Fruit fly (Drosophila melanogaster) whole organism, prepupa: Measurements from ENCODE around the gene mmm.

ENCODE experiments used
- Blimp-1 ChIP-seq: fragments of 200-800 bp; sonication (Bioruptor generic); optimal IDR thresholded peaks from 3 replicates; lab custom pipeline; 2017; ENCODE audit warnings: missing biosample characterization, missing genetic modification characterization, mild to moderate bottlenecking, moderate library complexity, missing genetic modification reagents
- CG10631 ChIP-seq: fragments of 200-800 bp; sonication (Bioruptor generic); optimal IDR thresholded peaks from 2 replicates; lab custom pipeline; 2016; ENCODE audit warnings: missing biosample characterization, missing genetic modification characterization
- CG10669 ChIP-seq: fragments of 200-800 bp; sonication (Bioruptor generic); optimal IDR thresholded peaks from 3 replicates; lab custom pipeline; 2018; ENCODE audit warnings: missing biosample characterization, mild to moderate bottlenecking, missing genetic modification characterization, moderate library complexity
- CG11762 ChIP-seq: fragments of 200-800 bp; sonication (Bioruptor generic); optimal IDR thresholded peaks from 3 replicates; lab custom pipeline; 2016; ENCODE audit warnings: missing biosample characterization, missing genetic modification characterization; ENCODE audit not compliant: insufficient read depth
- CG11902 ChIP-seq: fragments of 200-800 bp; sonication (Bioruptor generic); optimal IDR thresholded peaks from 3 replicates; lab custom pipeline; 2016; ENCODE audit warnings: missing biosample characterization, missing genetic modification characterization
- CG1621 ChIP-seq: fragments of 200-800 bp; sonication (Bioruptor generic); optimal IDR thresholded peaks from 3 replicates; lab custom pipeline; 2018; ENCODE audit warnings: missing biosample characterization, mild to moderate bottlenecking, missing genetic modification characterization
- CG16779 ChIP-seq: fragments of 200-800 bp; sonication (Bioruptor generic); optimal IDR thresholded peaks from 3 replicates; lab custom pipeline; 2017; ENCODE audit warnings: missing biosample characterization, mild to moderate bottlenecking, missing genetic modification characterization
- CG31627 ChIP-seq: fragments of 200-800 bp; sonication (Bioruptor generic); optimal IDR thresholded peaks from 3 replicates; lab custom pipeline; 2016; ENCODE audit warnings: missing biosample characterization, missing genetic modification characterization
- CG32006 ChIP-seq: fragments of 200-800 bp; sonication (Bioruptor generic); optimal IDR thresholded peaks from 3 replicates; lab custom pipeline; 2017; ENCODE audit warnings: missing biosample characterization, mild to moderate bottlenecking, missing genetic modification characterization
- CG34406 ChIP-seq: fragments of 200-800 bp; sonication (Bioruptor generic); optimal IDR thresholded peaks from 3 replicates; lab custom pipeline; 2016; ENCODE audit warnings: missing biosample characterization, missing genetic modification characterization
- CG3919 ChIP-seq: fragments of 200-800 bp; sonication (Bioruptor generic); optimal IDR thresholded peaks from 3 replicates; lab custom pipeline; 2016; ENCODE audit warnings: missing biosample characterization, missing genetic modification characterization
- CG4318 ChIP-seq: fragments of 200-800 bp; sonication (Bioruptor generic); optimal IDR thresholded peaks from 3 replicates; lab custom pipeline; 2017; ENCODE audit warnings: missing biosample characterization, mild to moderate bottlenecking, missing genetic modification characterization
- CG6276 ChIP-seq: fragments of 200-800 bp; sonication (Bioruptor generic); optimal IDR thresholded peaks from 2 replicates; lab custom pipeline; 2017; ENCODE audit warnings: missing biosample characterization, mild to moderate bottlenecking, missing genetic modification characterization
- CG6792 ChIP-seq: fragments of 200-800 bp; sonication (Bioruptor generic); optimal IDR thresholded peaks from 3 replicates; lab custom pipeline; 2016; ENCODE audit warnings: missing biosample characterization, missing genetic modification characterization
- CG6808 ChIP-seq: fragments of 200-800 bp; sonication (Bioruptor generic); optimal IDR thresholded peaks from 3 replicates; lab custom pipeline; 2017; ENCODE audit warnings: missing biosample characterization, missing genetic modification characterization, mild to moderate bottlenecking, moderate library complexity, missing genetic modification reagents
- CG6854 ChIP-seq: fragments of 200-800 bp; sonication (Bioruptor generic); optimal IDR thresholded peaks from 2 replicates; lab custom pipeline; 2017; ENCODE audit warnings: missing biosample characterization, mild to moderate bottlenecking, missing genetic modification characterization
- CG7368 ChIP-seq: fragments of 200-800 bp; sonication (Bioruptor generic); optimal IDR thresholded peaks from 3 replicates; lab custom pipeline; 2016; ENCODE audit warnings: missing biosample characterization, missing genetic modification characterization
- CG8119 ChIP-seq: fragments of 200-800 bp; sonication (Bioruptor generic); IDR thresholded peaks from 3 replicates; pipeline ENCODE4 v1.3.6; 2022; ENCODE audit warnings: missing biosample characterization, missing genetic modification characterization
- CG8319 ChIP-seq: fragments of 200-800 bp; sonication (Bioruptor generic); optimal IDR thresholded peaks from 3 replicates; lab custom pipeline; 2016; ENCODE audit warnings: missing biosample characterization, missing genetic modification characterization
- CG8632 ChIP-seq: fragments of 200-800 bp; sonication (Bioruptor generic); optimal IDR thresholded peaks from 3 replicates; lab custom pipeline; 2016; ENCODE audit warnings: missing biosample characterization, missing genetic modification characterization
- CG9139 ChIP-seq: fragments of 200-800 bp; sonication (Bioruptor generic); optimal IDR thresholded peaks from 3 replicates; lab custom pipeline; 2017; ENCODE audit warnings: missing biosample characterization, mild to moderate bottlenecking, missing genetic modification characterization
- Eip75B ChIP-seq: fragments of 200-800 bp; sonication (Bioruptor generic); optimal IDR thresholded peaks from 3 replicates; lab custom pipeline; 2016; ENCODE audit warnings: missing biosample characterization, missing genetic modification characterization
- Eip78C ChIP-seq: fragments of 200-800 bp; sonication (Bioruptor generic); peaks from one replicate; lab custom pipeline; 2016; ENCODE audit warnings: missing biosample characterization, missing genetic modification characterization
- Ets21C ChIP-seq: fragments of 200-800 bp; sonication (Bioruptor generic); optimal IDR thresholded peaks from 3 replicates; lab custom pipeline; 2016; ENCODE audit warnings: missing biosample characterization, missing genetic modification characterization
- Ets96B ChIP-seq: fragments of 200-800 bp; optimal IDR thresholded peaks from 2 replicates; lab custom pipeline; 2019; ENCODE audit warnings: missing biosample characterization, mild to moderate bottlenecking, missing genetic modification characterization, moderate library complexity
- Gug ChIP-seq: fragments of 200-800 bp; sonication (Bioruptor generic); IDR thresholded peaks from 2 replicates; pipeline ENCODE4 v1.3.6; 2022; ENCODE audit warnings: missing biosample characterization, missing genetic modification characterization
- Hr38 ChIP-seq: sonication (Bioruptor generic); optimal IDR thresholded peaks from 2 replicates; lab custom pipeline; 2016; ENCODE audit warnings: missing biosample characterization, missing genetic modification characterization
- Hr39 ChIP-seq: fragments of 200-800 bp; sonication (Bioruptor generic); optimal IDR thresholded peaks from 2 replicates; lab custom pipeline; 2016; ENCODE audit warnings: missing biosample characterization, missing genetic modification characterization
- Hr4 ChIP-seq: fragments of 200-800 bp; sonication (Bioruptor generic); optimal IDR thresholded peaks from 3 replicates; lab custom pipeline; 2016; ENCODE audit warnings: missing biosample characterization, missing genetic modification characterization
- Lpt ChIP-seq: fragments of 200-800 bp; sonication (Bioruptor generic); optimal IDR thresholded peaks from 3 replicates; lab custom pipeline; 2016; ENCODE audit warnings: missing biosample characterization, missing genetic modification characterization
- Met ChIP-seq: fragments of 200-800 bp; sonication (Bioruptor generic); optimal IDR thresholded peaks from 3 replicates; lab custom pipeline; 2016; ENCODE audit warnings: missing biosample characterization, missing genetic modification characterization
- Smox ChIP-seq: fragments of 200-800 bp; sonication (Bioruptor generic); optimal IDR thresholded peaks from 3 replicates; lab custom pipeline; 2016; ENCODE audit warnings: missing biosample characterization, missing genetic modification characterization
- Sox102F ChIP-seq: fragments of 200-800 bp; sonication (Bioruptor generic); optimal IDR thresholded peaks from 2 replicates; lab custom pipeline; 2016; ENCODE audit warnings: missing biosample characterization, mild to moderate bottlenecking, missing genetic modification characterization
- Sox14 ChIP-seq: fragments of 200-800 bp; sonication (Bioruptor generic); optimal IDR thresholded peaks from 3 replicates; lab custom pipeline; 2016; ENCODE audit warnings: missing biosample characterization, missing genetic modification characterization
- Sox15 ChIP-seq: fragments of 200-800 bp; sonication (Bioruptor generic); optimal IDR thresholded peaks from 3 replicates; lab custom pipeline; 2016; ENCODE audit warnings: missing biosample characterization, missing genetic modification characterization
- achi ChIP-seq: fragments of 200-800 bp; sonication (Bioruptor generic); optimal IDR thresholded peaks from 3 replicates; lab custom pipeline; 2016; ENCODE audit warnings: missing biosample characterization, missing genetic modification characterization
- acj6 ChIP-seq: fragments of 200-800 bp; sonication (Bioruptor generic); optimal IDR thresholded peaks from 3 replicates; lab custom pipeline; 2016; ENCODE audit warnings: missing biosample characterization, missing genetic modification characterization
- cyc ChIP-seq: fragments of 200-800 bp; sonication (Bioruptor generic); optimal IDR thresholded peaks from 3 replicates; lab custom pipeline; 2016; ENCODE audit warnings: missing biosample characterization, missing genetic modification characterization
- dac ChIP-seq: fragments of 200-800 bp; sonication (Bioruptor generic); optimal IDR thresholded peaks from 2 replicates; lab custom pipeline; 2017; ENCODE audit warnings: missing biosample characterization, mild to moderate bottlenecking, missing genetic modification characterization
- dsx ChIP-seq: fragments of 200-800 bp; optimal IDR thresholded peaks from 3 replicates; lab custom pipeline; 2019; ENCODE audit warnings: missing biosample characterization, mild to moderate bottlenecking, missing genetic modification characterization, moderate library complexity; ENCODE audit not compliant: poor library complexity, severe bottlenecking
- eg ChIP-seq: fragments of 200-800 bp; sonication (Bioruptor generic); IDR thresholded peaks from 3 replicates; pipeline ENCODE4 v1.3.6; 2022; ENCODE audit warnings: missing biosample characterization, missing genetic modification characterization
- esn ChIP-seq: fragments of 200-800 bp; sonication (Bioruptor generic); optimal IDR thresholded peaks from 2 replicates; lab custom pipeline; 2016; ENCODE audit warnings: missing biosample characterization, mild to moderate bottlenecking, missing genetic modification characterization, moderate library complexity
- fd85E ChIP-seq: fragments of 200-800 bp; sonication (Bioruptor generic); optimal IDR thresholded peaks from 3 replicates; lab custom pipeline; 2016; ENCODE audit warnings: missing biosample characterization, missing genetic modification characterization
- fkh ChIP-seq: fragments of 200-800 bp; sonication (Bioruptor generic); optimal IDR thresholded peaks from 3 replicates; lab custom pipeline; 2017; ENCODE audit warnings: missing biosample characterization, mild to moderate bottlenecking, missing genetic modification characterization, moderate library complexity
- lz ChIP-seq: fragments of 200-800 bp; sonication (Bioruptor generic); optimal IDR thresholded peaks from 3 replicates; lab custom pipeline; 2016; ENCODE audit warnings: missing biosample characterization, missing genetic modification characterization
- net ChIP-seq: fragments of 200-800 bp; sonication (Bioruptor generic); optimal IDR thresholded peaks from 3 replicates; lab custom pipeline; 2016; ENCODE audit warnings: missing biosample characterization, missing genetic modification characterization
- pdm3 ChIP-seq: fragments of 200-800 bp; sonication (Bioruptor generic); optimal IDR thresholded peaks from 3 replicates; lab custom pipeline; 2016; ENCODE audit warnings: missing biosample characterization, missing genetic modification characterization
- salr ChIP-seq, 2 experiments: fragments of 200-800 bp; sonication (Bioruptor generic); optimal IDR thresholded peaks; 3 replicates each; lab custom pipeline; 2016 to 2018; ENCODE audit warnings: missing biosample characterization in 2 of 2, missing genetic modification characterization in 2 of 2, mild to moderate bottlenecking in 1 of 2
- spab ChIP-seq: fragments of 200-800 bp; sonication (Bioruptor generic); optimal IDR thresholded peaks from 2 replicates; lab custom pipeline; 2017; ENCODE audit warnings: missing biosample characterization, mild to moderate bottlenecking, missing genetic modification characterization, missing genetic modification reagents
- ss ChIP-seq, 2 experiments: fragments of 200-800 bp; sonication (Bioruptor generic); optimal IDR thresholded peaks; 2 replicates in 1 of 2; 3 replicates in 1 of 2; lab custom pipeline; 2017 to 2018; ENCODE audit warnings: mild to moderate bottlenecking in 2 of 2, missing biosample characterization in 2 of 2, missing genetic modification characterization in 2 of 2, moderate library complexity in 1 of 2
- svp ChIP-seq: fragments of 200-800 bp; sonication (Bioruptor generic); peaks from one replicate; lab custom pipeline; 2016; ENCODE audit warnings: missing biosample characterization, missing genetic modification characterization
- topi ChIP-seq: fragments of 200-800 bp; sonication (Bioruptor generic); optimal IDR thresholded peaks from 3 replicates; lab custom pipeline; 2016; ENCODE audit warnings: missing biosample characterization, missing genetic modification characterization
- vri ChIP-seq: fragments of 200-800 bp; sonication (Bioruptor generic); optimal IDR thresholded peaks from 3 replicates; lab custom pipeline; 2016; ENCODE audit warnings: missing biosample characterization, mild to moderate bottlenecking, missing genetic modification characterization

Gene mmm

dm6 chr3L:7598329-7598728, 15.1 kb downstream of the mmm start:
- peak; percentile 32 for TF ChIP-seq CG6276 (GFP tag; lab: Kevin White, UChicago)
- TF ChIP-seq fd85E (GFP tag; lab: Kevin White, UChicago) = no peak
- no peak for TF ChIP-seq esn (GFP tag; lab: Kevin White, UChicago)
- TF ChIP-seq dsx (GFP tag; lab: Kevin White, UChicago) = no peak
- TF ChIP-seq CG4318 (GFP tag; lab: Kevin White, UChicago) = peak; percentile 36
- TF ChIP-seq topi (GFP tag; lab: Kevin White, UChicago) = no peak
- TF ChIP-seq Sox15 (GFP tag; lab: Kevin White, UChicago) = no peak
- no peak for TF ChIP-seq vri (GFP tag; lab: Kevin White, UChicago)
- no peak for TF ChIP-seq Eip75B (GFP tag; lab: Kevin White, UChicago)
- TF ChIP-seq net (GFP tag; lab: Kevin White, UChicago) = no peak
- TF ChIP-seq CG6854 (GFP tag; lab: Kevin White, UChicago) = no peak
- TF ChIP-seq ss (GFP tag; optimal IDR thresholded peaks at IDR 0.05; lab: Kevin White, UChicago) = no peak
- TF ChIP-seq CG8119 (GFP tag; lab: Robert Waterston, UW) = peak; percentile 80
- TF ChIP-seq Met = no peak
- TF ChIP-seq acj6 (GFP tag; lab: Kevin White, UChicago) = peak; percentile 8
- TF ChIP-seq Smox (GFP tag; lab: Kevin White, UChicago) = no peak
- no peak for TF ChIP-seq Ets96B (tag; lab: Kevin White, UChicago)
- TF ChIP-seq CG32006 (GFP tag; lab: Kevin White, UChicago) = peak; percentile 65
- TF ChIP-seq Gug (GFP tag; lab: Robert Waterston, UW) = no peak; the same call in 1 of the 2 replicates
- TF ChIP-seq CG10631 (GFP tag; lab: Kevin White, UChicago) = no peak
- TF ChIP-seq cyc (GFP tag; lab: Kevin White, UChicago) = no peak
- TF ChIP-seq eg = peak; percentile 82
- TF ChIP-seq CG9139 = no peak
- no peak for TF ChIP-seq pdm3 (GFP tag; lab: Kevin White, UChicago)
- TF ChIP-seq Sox14 (GFP tag; lab: Kevin White, UChicago) = no peak
- TF ChIP-seq Ets21C = no peak
- TF ChIP-seq Sox102F (GFP tag; lab: Kevin White, UChicago) = no peak
- peak; percentile 24 for TF ChIP-seq achi
- no peak for TF ChIP-seq CG11762 (GFP tag; lab: Kevin White, UChicago)
- no peak for TF ChIP-seq CG16779 (tag; lab: Kevin White, UChicago)
- no peak for TF ChIP-seq Lpt (GFP tag; lab: Kevin White, UChicago)
- no peak for TF ChIP-seq fkh (GFP tag; lab: Kevin White, UChicago)
- no peak for TF ChIP-seq Blimp-1
- no peak for TF ChIP-seq CG7368 (GFP tag; lab: Kevin White, UChicago)
- TF ChIP-seq salr (GFP tag; optimal IDR thresholded peaks at IDR 0.05; lab: Kevin White, UChicago) = no peak
- TF ChIP-seq CG3919 (GFP tag; lab: Kevin White, UChicago) = peak; percentile 22
- no peak for TF ChIP-seq Hr39
- TF ChIP-seq CG31627 (GFP tag; lab: Kevin White, UChicago) = no peak
- no peak for TF ChIP-seq CG34406 (GFP tag; lab: Kevin White, UChicago)
- TF ChIP-seq svp = peak; percentile 73
- TF ChIP-seq Hr4 (GFP tag; lab: Kevin White, UChicago) = peak; percentile 79
- TF ChIP-seq CG10669 (GFP tag; lab: Kevin White, UChicago) = peak; percentile 7
- no peak for TF ChIP-seq spab
- TF ChIP-seq CG1621 = no peak
- no peak for TF ChIP-seq CG8319 (GFP tag; lab: Kevin White, UChicago)
- TF ChIP-seq CG6792 (GFP tag; lab: Kevin White, UChicago) = no peak
- no peak for TF ChIP-seq lz (GFP tag; lab: Kevin White, UChicago)
- no peak for TF ChIP-seq CG11902 (GFP tag; lab: Kevin White, UChicago)
- no peak for TF ChIP-seq CG8632
- TF ChIP-seq CG6808 (GFP tag; lab: Kevin White, UChicago) = peak; percentile 10
- TF ChIP-seq Hr38 (GFP tag; lab: Kevin White, UChicago) = no peak
- TF ChIP-seq Eip78C (GFP tag; lab: Kevin White, UChicago) = peak; percentile 72
- TF ChIP-seq dac = no peak
